Fruit fly (Drosophila melanogaster) whole organism, embryonic: ENCODE data around the gene CG44140.

Source experiments
- CG10654 ChIP-seq: fragments of 200-800 bp; sonication (Bioruptor generic); optimal IDR thresholded peaks from 2 replicates; lab custom pipeline; 2016; ENCODE audit warnings: missing biosample characterization, missing genetic modification characterization
- CG11247 ChIP-seq: fragments of 200-800 bp; sonication (Bioruptor generic); IDR thresholded peaks from 2 replicates; pipeline ENCODE4 v1.3.6; 2022; ENCODE audit warnings: missing biosample characterization, missing genetic modification characterization
- CG11695 ChIP-seq: fragments of 200-800 bp; sonication (Bioruptor generic); IDR thresholded peaks from 3 replicates; pipeline ENCODE4 v1.3.6; 2022; ENCODE audit warnings: missing biosample characterization, missing genetic modification characterization
- CG1233 ChIP-seq: fragments of 200-800 bp; sonication (Bioruptor generic); optimal IDR thresholded peaks from 4 replicates; lab custom pipeline; 2018; ENCODE audit warnings: missing biosample characterization, mild to moderate bottlenecking, missing genetic modification characterization
- CG13624 ChIP-seq: fragments of 200-800 bp; sonication (Bioruptor generic); optimal IDR thresholded peaks from 2 replicates; lab custom pipeline; 2016; ENCODE audit warnings: missing biosample characterization, missing genetic modification characterization
- CG14710 ChIP-seq: fragments of 200-800 bp; sonication (Bioruptor generic); optimal IDR thresholded peaks from 3 replicates; lab custom pipeline; 2019; ENCODE audit warnings: missing biosample characterization, mild to moderate bottlenecking, missing genetic modification characterization, moderate library complexity
- CG14965 ChIP-seq: fragments of 200-800 bp; sonication (Bioruptor generic); optimal IDR thresholded peaks from 2 replicates; lab custom pipeline; 2016; ENCODE audit warnings: missing biosample characterization, missing genetic modification characterization, borderline replicate concordance
- CG15514 ChIP-seq: fragments of 200-800 bp; sonication (Bioruptor generic); optimal IDR thresholded peaks from 3 replicates; lab custom pipeline; 2017; ENCODE audit warnings: missing biosample characterization, missing genetic modification characterization, mild to moderate bottlenecking, moderate library complexity, missing genetic modification reagents
- CG16815 ChIP-seq: fragments of 200-800 bp; sonication (Bioruptor generic); optimal IDR thresholded peaks from 3 replicates; lab custom pipeline; 2017; ENCODE audit warnings: missing biosample characterization, mild to moderate bottlenecking, missing genetic modification characterization
- CG17829 ChIP-seq: fragments of 200-800 bp; optimal IDR thresholded peaks from 2 replicates; lab custom pipeline; 2019; ENCODE audit warnings: missing biosample characterization, mild to moderate bottlenecking, missing genetic modification characterization, moderate library complexity
- CG17912 ChIP-seq: fragments of 200-800 bp; sonication (Bioruptor generic); optimal IDR thresholded peaks from 2 replicates; lab custom pipeline; 2018; ENCODE audit warnings: missing biosample characterization, mild to moderate bottlenecking, missing genetic modification characterization
- CG1832 ChIP-seq: fragments of 200-800 bp; sonication (Bioruptor generic); optimal IDR thresholded peaks from 2 replicates; lab custom pipeline; 2017; ENCODE audit warnings: missing biosample characterization, mild to moderate bottlenecking, missing genetic modification characterization, inconsistent platforms
- CG18764 ChIP-seq: fragments of 200-800 bp; sonication (Bioruptor generic); optimal IDR thresholded peaks from 3 replicates; lab custom pipeline; 2016; ENCODE audit warnings: missing biosample characterization, missing genetic modification characterization
- CG31224 ChIP-seq: fragments of 200-800 bp; sonication (Bioruptor generic); IDR thresholded peaks from 2 replicates; pipeline ENCODE4 v1.3.6; 2022; ENCODE audit warnings: missing biosample characterization, missing genetic modification characterization
- CG3163 ChIP-seq: fragments of 200-800 bp; sonication (Bioruptor generic); optimal IDR thresholded peaks from 3 replicates; lab custom pipeline; 2016; ENCODE audit warnings: missing biosample characterization, missing genetic modification characterization
- CG6683 ChIP-seq: fragments of 200-800 bp; sonication (Bioruptor generic); optimal IDR thresholded peaks from 2 replicates; lab custom pipeline; 2017; ENCODE audit warnings: missing biosample characterization, mild to moderate bottlenecking, missing genetic modification characterization, missing genetic modification reagents
- CG6689 ChIP-seq: fragments of 200-800 bp; sonication (Bioruptor generic); IDR thresholded peaks from 2 replicates; pipeline ENCODE4 v1.3.6; 2022; ENCODE audit warnings: missing biosample characterization, missing genetic modification characterization
- CG7963 ChIP-seq: fragments of 200-800 bp; sonication (Bioruptor generic); IDR thresholded peaks from 3 replicates; pipeline ENCODE4 v1.3.6; 2022; ENCODE audit warnings: missing biosample characterization, missing genetic modification characterization; ENCODE audit not compliant: partially characterized antibody
- Dref ChIP-seq: fragments of 200-800 bp; sonication (Bioruptor generic); IDR thresholded peaks from 2 replicates; pipeline ENCODE4 v1.3.6; 2022; ENCODE audit warnings: missing biosample characterization, missing genetic modification characterization
- Ets65A ChIP-seq: fragments of 200-800 bp; sonication (Bioruptor generic); peaks from one replicate; lab custom pipeline; 2016; ENCODE audit warnings: missing biosample characterization, missing genetic modification characterization
- Fer1 ChIP-seq: fragments of 200-800 bp; sonication (Bioruptor generic); optimal IDR thresholded peaks from 2 replicates; lab custom pipeline; 2017; ENCODE audit warnings: missing biosample characterization, mild to moderate bottlenecking, missing genetic modification characterization
- Gug ChIP-seq: fragments of 200-800 bp; sonication (Bioruptor generic); IDR thresholded peaks from 4 replicates; pipeline ENCODE4 v1.3.6; 2022; ENCODE audit warnings: missing biosample characterization, missing genetic modification characterization
- HLH4C ChIP-seq: fragments of 200-800 bp; sonication (Bioruptor generic); IDR thresholded peaks from 3 replicates; pipeline ENCODE4 v1.3.6; 2022; ENCODE audit warnings: missing biosample characterization, missing genetic modification characterization; ENCODE audit not compliant: partially characterized antibody
- Sry-β ChIP-seq: fragments of 200-800 bp; sonication (Bioruptor generic); optimal IDR thresholded peaks from 2 replicates; lab custom pipeline; 2018; ENCODE audit warnings: missing biosample characterization, mild to moderate bottlenecking, missing genetic modification characterization, moderate library complexity
- ara ChIP-seq: fragments of 200-800 bp; sonication (Bioruptor generic); IDR thresholded peaks from 2 replicates; pipeline ENCODE4 v1.3.6; 2022; ENCODE audit warnings: missing biosample characterization, missing genetic modification characterization
- bowl ChIP-seq: fragments of 200-800 bp; sonication (Bioruptor generic); IDR thresholded peaks from 2 replicates; pipeline ENCODE4 v1.3.6; 2022; ENCODE audit warnings: missing biosample characterization, missing genetic modification characterization
- crol ChIP-seq: fragments of 200-800 bp; sonication (Bioruptor generic); IDR thresholded peaks from 2 replicates; pipeline ENCODE4 v1.3.6; 2022; ENCODE audit warnings: missing biosample characterization, missing genetic modification characterization
- cwo ChIP-seq: fragments of 200-800 bp; sonication (Bioruptor generic); optimal IDR thresholded peaks from 3 replicates; lab custom pipeline; 2017; ENCODE audit warnings: missing biosample characterization, missing genetic modification characterization, mild to moderate bottlenecking, moderate library complexity, missing genetic modification reagents
- dmrt11E ChIP-seq: fragments of 200-800 bp; sonication (Bioruptor generic); optimal IDR thresholded peaks from 3 replicates; lab custom pipeline; 2018; ENCODE audit warnings: missing biosample characterization, mild to moderate bottlenecking, missing genetic modification characterization, moderate library complexity
- ewg ChIP-seq: fragments of 200-800 bp; sonication (Bioruptor generic); optimal IDR thresholded peaks from 3 replicates; lab custom pipeline; 2017; ENCODE audit warnings: mild to moderate bottlenecking, missing biosample characterization, missing genetic modification reagents, missing genetic modification characterization
- fd3F ChIP-seq: fragments of 200-800 bp; sonication (Bioruptor generic); optimal IDR thresholded peaks from 2 replicates; lab custom pipeline; 2018; ENCODE audit warnings: missing biosample characterization, mild to moderate bottlenecking, missing genetic modification characterization, moderate library complexity
- insv ChIP-seq, 2 experiments: fragments of 200-800 bp; sonication (Bioruptor generic); optimal IDR thresholded peaks; 3 replicates each; lab custom pipeline; 2016 to 2018; ENCODE audit warnings: missing biosample characterization in 2 of 2, missing genetic modification characterization in 2 of 2
- jumu ChIP-seq: fragments of 200-800 bp; sonication (Bioruptor generic); optimal IDR thresholded peaks from 3 replicates; lab custom pipeline; 2016; ENCODE audit warnings: missing biosample characterization, missing genetic modification characterization
- kni ChIP-seq: fragments of 200-800 bp; sonication (Bioruptor generic); optimal IDR thresholded peaks from 3 replicates; lab custom pipeline; 2017; ENCODE audit warnings: mild to moderate bottlenecking, missing biosample characterization, missing genetic modification reagents, missing genetic modification characterization
- lola ChIP-seq, 3 experiments: fragments of >200 bp in 2 of 3; fragments of 200-800 bp in 1 of 3; sonication (Bioruptor generic) in 1 of 3; optimal IDR thresholded peaks; 2 replicates each; lab custom pipeline; 2017 to 2019; ENCODE audit warnings: missing biosample characterization in 3 of 3, missing genetic modification characterization in 3 of 3, mild to moderate bottlenecking in 1 of 3, moderate library complexity in 1 of 3
- mam ChIP-seq: fragments of 200-800 bp; sonication (Bioruptor generic); optimal IDR thresholded peaks from 3 replicates; lab custom pipeline; 2016; ENCODE audit warnings: missing biosample characterization, missing genetic modification characterization
- onecut ChIP-seq: fragments of 200-800 bp; sonication (Bioruptor generic); IDR thresholded peaks from 2 replicates; pipeline ENCODE4 v1.3.6; 2022; ENCODE audit warnings: missing biosample characterization, missing genetic modification characterization
- pfk ChIP-seq: fragments of 200-800 bp; sonication (Bioruptor generic); optimal IDR thresholded peaks from 2 replicates; lab custom pipeline; 2018; ENCODE audit warnings: missing biosample characterization, mild to moderate bottlenecking, missing genetic modification characterization, moderate library complexity
- pros ChIP-seq: fragments of 200-800 bp; sonication (Bioruptor generic); optimal IDR thresholded peaks from 3 replicates; lab custom pipeline; 2019; ENCODE audit warnings: missing biosample characterization, mild to moderate bottlenecking, missing genetic modification characterization, moderate library complexity
- pum ChIP-seq: fragments of 200-800 bp; sonication (Bioruptor generic); optimal IDR thresholded peaks from 2 replicates; lab custom pipeline; 2016; ENCODE audit warnings: missing biosample characterization, missing genetic modification characterization
- row ChIP-seq: fragments of 200-800 bp; sonication (Bioruptor generic); IDR thresholded peaks from 3 replicates; pipeline ENCODE4 v1.3.6; 2022; ENCODE audit warnings: missing biosample characterization, missing genetic modification characterization
- sens ChIP-seq: fragments of 200-800 bp; sonication (Bioruptor generic); peaks from one replicate; lab custom pipeline; 2016; ENCODE audit warnings: missing biosample characterization, missing genetic modification characterization
- tll ChIP-seq, 2 experiments: fragments of 200-800 bp in 1 of 2; fragments of >200 bp in 1 of 2; sonication (Bioruptor generic) in 1 of 2; optimal IDR thresholded peaks; 2 replicates each; lab custom pipeline; 2017 to 2019; ENCODE audit warnings: missing biosample characterization in 2 of 2, missing genetic modification characterization in 2 of 2, mild to moderate bottlenecking in 1 of 2, moderate library complexity in 1 of 2
- trem ChIP-seq: fragments of 200-800 bp; optimal IDR thresholded peaks from 3 replicates; lab custom pipeline; 2019; ENCODE audit warnings: missing biosample characterization, mild to moderate bottlenecking, missing genetic modification characterization, moderate library complexity
- twi ChIP-seq: fragments of 200-800 bp; optimal IDR thresholded peaks from 2 replicates; lab custom pipeline; 2019; ENCODE audit warnings: missing biosample characterization, mild to moderate bottlenecking, missing genetic modification characterization, moderate library complexity
- usp ChIP-seq: fragments of >200 bp; optimal IDR thresholded peaks from 2 replicates; lab custom pipeline; 2017; ENCODE audit warnings: missing biosample characterization, missing genetic modification characterization
- zfh1 ChIP-seq: fragments of 200-800 bp; sonication (Bioruptor generic); IDR thresholded peaks from 3 replicates; pipeline ENCODE4 v1.3.6; 2022; ENCODE audit warnings: missing biosample characterization, missing genetic modification characterization

CG44140 gene

DNA sequence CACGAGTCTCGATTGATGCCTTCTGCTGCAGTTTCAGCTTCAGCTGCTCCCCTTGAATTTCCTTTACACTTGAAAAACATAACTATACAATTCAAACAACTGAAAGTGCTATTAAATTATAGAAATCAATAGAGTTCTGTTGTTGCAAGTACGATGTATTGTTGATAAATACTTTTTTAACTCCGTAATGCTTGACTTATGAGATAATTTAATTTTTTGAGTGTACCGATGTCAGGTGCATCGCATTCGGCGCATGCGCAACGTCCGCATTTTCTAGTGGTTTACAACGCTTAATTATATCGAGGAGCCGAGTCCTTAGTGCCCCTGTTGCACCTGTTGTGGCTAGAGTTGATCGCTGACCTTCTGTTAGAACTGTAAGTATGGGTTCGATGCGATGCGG is 47.1 kb upstream of the CG44140 start (continued):
- TF ChIP-seq ara (GFP tag; lab: Robert Waterston, UW): peak; percentile 49
- peak; percentile 26 for TF ChIP-seq pum
- peak; percentile 13 for TF ChIP-seq trem (tag; lab: Kevin White, UChicago)
- TF ChIP-seq lola (GFP tag; optimal IDR thresholded peaks at IDR 0.05; lab: Kevin White, UChicago): peak in 1 of 3 experiments; percentile 3
- peak; percentile 20 for TF ChIP-seq CG14710
- TF ChIP-seq HLH4C: no peak
- TF ChIP-seq sens (GFP tag; lab: Kevin White, UChicago): peak; percentile 94
- peak; percentile 10 for TF ChIP-seq CG17829
- peak; percentile 72 for TF ChIP-seq dmrt11E (tag; lab: Kevin White, UChicago)
- peak; percentile 48; the same call in 2 of the 3 replicates for TF ChIP-seq zfh1 (GFP tag; lab: Robert Waterston, UW)
- no peak for TF ChIP-seq Fer1 (GFP tag; lab: Kevin White, UChicago)
- TF ChIP-seq CG6689 (GFP tag; lab: Robert Waterston, UW): peak; percentile 53

DNA sequence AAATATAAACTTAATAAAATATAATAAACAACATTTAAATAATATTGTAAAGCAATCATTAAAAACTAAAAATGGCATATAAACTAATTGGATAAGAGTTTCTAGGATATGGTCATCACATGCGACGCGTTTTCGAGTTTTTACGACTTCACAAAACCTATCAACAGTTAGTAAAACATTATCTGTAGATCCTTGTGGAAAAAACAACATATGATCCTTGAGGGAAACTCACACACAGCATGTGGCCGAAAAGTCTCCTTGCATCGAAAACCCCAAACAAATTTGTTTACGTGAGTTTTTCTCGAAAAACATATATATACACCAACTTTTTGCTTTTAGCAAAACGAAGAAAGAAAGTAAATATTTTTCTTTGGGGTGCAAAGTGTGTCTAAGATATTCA is 46.6 kb upstream of the CG44140 start:
- TF ChIP-seq CG10654 (GFP tag; lab: Kevin White, UChicago) (no peak), Gug (GFP tag; lab: Robert Waterston, UW) (no peak), onecut (no peak), Ets65A (peak; percentile 16), twi (peak; percentile 91), tll (GFP tag; optimal IDR thresholded peaks at IDR 0.05; lab: Kevin White, UChicago) (peak in 1 of 2 experiments; percentile 66)

DNA sequence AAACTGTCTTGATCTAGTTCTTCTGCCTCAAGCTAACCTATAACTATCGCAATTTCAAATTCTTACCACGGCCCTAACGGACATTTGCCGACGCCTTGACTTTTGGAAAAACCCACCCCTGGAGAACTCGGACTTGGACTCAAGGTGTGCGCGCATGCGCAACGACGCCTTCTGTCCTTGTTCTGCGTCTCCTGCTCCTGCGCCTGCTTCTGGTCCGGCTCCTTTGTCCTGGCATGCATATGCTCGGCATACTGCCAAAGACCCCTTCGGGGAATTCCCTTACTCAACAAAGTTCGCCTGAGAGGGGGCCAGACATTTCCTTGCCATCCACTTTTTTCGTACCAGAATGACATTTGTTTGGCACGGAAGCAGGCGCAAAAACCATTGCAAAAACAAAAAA is 41.6 kb upstream of the CG44140 start:
- TF ChIP-seq Sry-β (GFP tag; lab: Kevin White, UChicago) (no peak), Dref (GFP tag; lab: Robert Waterston, UW) (0 out of 2 replicates have a peak, but pooled peaks have one; percentile 22), pros (peak; percentile 89), ewg (peak; percentile 52), tll (GFP tag; optimal IDR thresholded peaks at IDR 0.05; lab: Kevin White, UChicago) (peak in 1 of 2 experiments; percentile 10), CG1233 (GFP tag; lab: Kevin White, UChicago) (no peak), CG15514 (GFP tag; lab: Kevin White, UChicago) (peak; percentile 31), kni (GFP tag; lab: Kevin White, UChicago) (peak; percentile 47), bowl (GFP tag; lab: Robert Waterston, UW) (no peak), twi (peak; percentile 88)

DNA sequence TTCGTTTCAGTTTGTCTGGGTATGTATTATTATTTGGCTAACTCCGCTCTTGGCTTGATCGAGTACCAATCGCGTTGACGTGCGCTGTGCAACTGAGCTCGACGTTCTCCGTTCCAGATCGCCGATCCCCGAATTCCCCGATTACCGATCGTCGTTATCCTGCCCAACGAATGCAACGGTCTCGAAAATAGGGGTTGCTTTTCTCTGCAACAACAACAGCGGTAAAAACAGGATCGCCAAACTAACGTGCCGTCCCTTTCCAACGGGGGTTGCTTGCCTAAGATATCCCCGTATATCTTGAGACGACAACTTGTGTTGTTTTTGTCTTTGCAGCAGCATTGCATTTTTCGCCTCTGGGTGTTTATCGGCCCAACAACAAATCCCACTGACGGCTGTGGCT is 37.4 kb upstream of the CG44140 start:
- TF ChIP-seq CG6683 (GFP tag; lab: Kevin White, UChicago) (no peak), CG3163 (no peak), CG16815 (GFP tag; lab: Kevin White, UChicago) (no peak), CG17912 (GFP tag; lab: Kevin White, UChicago) (no peak), CG11695 (GFP tag; lab: Robert Waterston, UW) (no peak), row (GFP tag; lab: Robert Waterston, UW) (no peak), CG17829 (peak; percentile 1), CG18764 (GFP tag; lab: Kevin White, UChicago) (no peak), CG7963 (GFP tag; lab: Robert Waterston, UW) (no peak), pfk (GFP tag; lab: Kevin White, UChicago) (peak; percentile 13), CG1832 (GFP tag; lab: Kevin White, UChicago) (peak; percentile 41), mam (GFP tag; lab: Kevin White, UChicago) (no peak), CG11247 (GFP tag; lab: Robert Waterston, UW) (no peak), CG14965 (GFP tag; lab: Kevin White, UChicago) (no peak), insv (GFP tag; optimal IDR thresholded peaks at IDR 0.05; lab: Kevin White, UChicago) (peak in 1 of 2 experiments; percentile 64), usp (no peak), CG31224 (GFP tag; lab: Robert Waterston, UW) (no peak), cwo (no peak), CG13624 (GFP tag; lab: Kevin White, UChicago) (no peak), jumu (no peak), crol (GFP tag; lab: Robert Waterston, UW) (no peak), fd3F (no peak)
